ENCODE assay signal across 2 worm cellular contexts in genomic region chrIII:11902782-11903181, ce11.
TF ChIP-seq lines count a peak whose summit lies in the region.

No protein-coding gene starts in this region.

TF ChIP-seq in whole organism, L4 larva, 104 proteins besides CTCF, POLR2A, EP300 and RAD21:
- no peak for TF ChIP-seq nhr-6 (tag; optimal IDR thresholded peaks at IDR 0.05; lab: Kevin White, UChicago)
- peak; percentile 79 for TF ChIP-seq set-16 (GFP tag; IDR thresholded peaks at IDR 0.05; lab: Robert Waterston, UW)

TF ChIP-seq in whole organism, young adult, 124 proteins besides CTCF, POLR2A, EP300 and RAD21:
- TF ChIP-seq nhr-90 (tag; optimal IDR thresholded peaks at IDR 0.05; lab: Kevin White, UChicago) (no peak), B0336.3 (GFP tag; IDR thresholded peaks at IDR 0.05; lab: Robert Waterston, UW) (no peak), zfh-2 (GFP tag; conservative IDR thresholded peaks at IDR 0.05; lab: Robert Waterston, UW) (peak; percentile 71), F57C9.4 (tag; optimal IDR thresholded peaks at IDR 0.05; lab: Kevin White, UChicago) (no peak), rcor-1 (GFP tag; IDR thresholded peaks at IDR 0.05; lab: Robert Waterston, UW) (no peak), tbx-9 (tag; optimal IDR thresholded peaks at IDR 0.05; lab: Kevin White, UChicago; ENCODE audit: borderline replicate concordance) (no peak), mcd-1 (GFP tag; IDR thresholded peaks at IDR 0.05; lab: Robert Waterston, UW) (0 out of 2 replicates have a peak, but pooled peaks have one; percentile 14), ekl-4 (GFP tag; IDR thresholded peaks at IDR 0.05; lab: Robert Waterston, UW) (no peak), egrh-3 (GFP tag; IDR thresholded peaks at IDR 0.05; lab: Robert Waterston, UW) (peak; percentile 43; the same call in 1 of the 2 replicates), ztf-26 (tag; optimal IDR thresholded peaks at IDR 0.05; lab: Kevin White, UChicago) (no peak)
